Worm (Caenorhabditis elegans) whole organism, L4 larva: ENCODE data around the gene fat-6.

Source experiments
- D1046.2 ChIP-seq: fragments of 200-800 bp; sonication (Bioruptor generic); IDR thresholded peaks from 2 replicates; pipeline ENCODE4 v1.3.6; 2022; ENCODE audit warnings: missing genetic modification characterization, missing compliant biosample characterization
- T26A8.4 ChIP-seq: fragments of 200-800 bp; sonication (Bioruptor generic); IDR thresholded peaks from 2 replicates; pipeline ENCODE4 v1.3.6; 2022; ENCODE audit warnings: missing genetic modification characterization, missing compliant biosample characterization
- Y48G9A.11 ChIP-seq: fragments of 200-800 bp; sonication (Bioruptor generic); IDR thresholded peaks from 2 replicates; pipeline ENCODE4 v1.3.6; 2022; ENCODE audit warnings: missing genetic modification reagents, missing genetic modification characterization, missing compliant biosample characterization
- aha-1 ChIP-seq: fragments of 150-350 bp; peaks from one replicate; lab custom pipeline; 2014; ENCODE audit warnings: missing biosample characterization, missing genetic modification characterization
- aly-2 ChIP-seq: sonication (generic microtip); optimal IDR thresholded peaks from 2 replicates; lab custom pipeline; 2018; ENCODE audit warnings: missing biosample characterization, missing genetic modification characterization
- arid-1 ChIP-seq: fragments of 200-800 bp; sonication (Bioruptor generic); conservative IDR thresholded peaks from 2 replicates; pipeline ENCODE4 v1.3.6; 2022; ENCODE audit warnings: missing genetic modification reagents, missing genetic modification characterization, missing compliant biosample characterization
- ceh-20 ChIP-seq: fragments of 200-800 bp; sonication (Bioruptor generic); IDR thresholded peaks from 2 replicates; pipeline ENCODE4 v1.3.6; 2022; ENCODE audit warnings: missing genetic modification reagents, missing genetic modification characterization, missing compliant biosample characterization
- ceh-44 ChIP-seq: fragments of 200-800 bp; sonication (Bioruptor generic); IDR thresholded peaks from 2 replicates; pipeline ENCODE4 v1.3.6; 2022; ENCODE audit warnings: missing genetic modification reagents, missing genetic modification characterization, missing compliant biosample characterization
- cey-2 ChIP-seq: sonication (generic microtip); optimal IDR thresholded peaks from 3 replicates; lab custom pipeline; 2017; ENCODE audit warnings: missing genetic modification characterization, mild to moderate bottlenecking, missing compliant biosample characterization, antibody characterized with exemption, borderline replicate concordance; ENCODE audit not compliant: insufficient read depth
- daf-16 ChIP-seq, 3 experiments: sonication (generic microtip); optimal IDR thresholded peaks; 2 replicates each; lab custom pipeline; 2016 to 2017; ENCODE audit warnings: missing genetic modification characterization in 3 of 3, missing genetic modification reagents in 3 of 3, mild to moderate bottlenecking in 2 of 3, missing compliant biosample characterization in 2 of 3, missing biosample characterization in 1 of 3, moderate library complexity in 1 of 3
- daf-19 ChIP-seq: fragments of 200-800 bp; sonication (Bioruptor generic); conservative IDR thresholded peaks from 2 replicates; pipeline ENCODE4 v1.3.6; 2022; ENCODE audit warnings: missing genetic modification characterization, missing compliant biosample characterization
- daf-8 ChIP-seq: fragments of 200-800 bp; sonication (Bioruptor generic); IDR thresholded peaks from 2 replicates; pipeline ENCODE4 v1.3.6; 2022; ENCODE audit warnings: missing genetic modification characterization, missing compliant biosample characterization
- dmd-6 ChIP-seq: fragments of 200-800 bp; sonication (Bioruptor generic); IDR thresholded peaks from 2 replicates; pipeline ENCODE4 v1.3.6; 2022; ENCODE audit warnings: missing genetic modification reagents, missing genetic modification characterization, missing compliant biosample characterization
- dmd-8 ChIP-seq: fragments of 200-800 bp; sonication (Bioruptor generic); IDR thresholded peaks from 2 replicates; pipeline ENCODE4 v1.3.6; 2022; ENCODE audit warnings: missing genetic modification characterization, missing compliant biosample characterization
- dpl-1 ChIP-seq: fragments of 150-350 bp; optimal IDR thresholded peaks from 2 replicates; lab custom pipeline; 2014; ENCODE audit warnings: missing biosample characterization, missing genetic modification reagents, missing genetic modification characterization
- duxl-1 ChIP-seq: sonication (generic microtip); optimal IDR thresholded peaks from 2 replicates; lab custom pipeline; 2016; ENCODE audit warnings: mild to moderate bottlenecking, missing genetic modification characterization, moderate library complexity, missing compliant biosample characterization; ENCODE audit not compliant: poor library complexity
- dve-1 ChIP-seq: sonication (generic microtip); optimal IDR thresholded peaks from 2 replicates; lab custom pipeline; 2017; ENCODE audit warnings: antibody characterized with exemption, mild to moderate bottlenecking, missing genetic modification characterization, missing compliant biosample characterization; ENCODE audit not compliant: insufficient read depth
- hlh-11 ChIP-seq: fragments of 200-800 bp; sonication (Bioruptor generic); optimal IDR thresholded peaks from 2 replicates; lab custom pipeline; 2018; ENCODE audit warnings: mild to moderate bottlenecking, missing genetic modification characterization, missing compliant biosample characterization
- hlh-30 ChIP-seq: sonication (generic microtip); optimal IDR thresholded peaks from 2 replicates; lab custom pipeline; 2017; ENCODE audit warnings: antibody characterized with exemption, mild to moderate bottlenecking, missing genetic modification characterization, missing compliant biosample characterization; ENCODE audit not compliant: insufficient read depth
- hmg-1.1 ChIP-seq: fragments of 200-800 bp; sonication (Bioruptor generic); IDR thresholded peaks from 2 replicates; pipeline ENCODE4 v1.3.6; 2022; ENCODE audit warnings: missing genetic modification reagents, missing genetic modification characterization, missing compliant biosample characterization
- lim-7 ChIP-seq: fragments of 200-800 bp; sonication (Bioruptor generic); IDR thresholded peaks from 2 replicates; pipeline ENCODE4 v1.3.6; 2022; ENCODE audit warnings: missing genetic modification characterization, missing compliant biosample characterization
- lin-13 ChIP-seq: fragments of 150-350 bp; optimal IDR thresholded peaks from 2 replicates; lab custom pipeline; 2014; ENCODE audit warnings: missing biosample characterization, missing genetic modification reagents, missing genetic modification characterization
- lin-29 ChIP-seq: fragments of 200-800 bp; sonication (Bioruptor generic); IDR thresholded peaks from 2 replicates; pipeline ENCODE4 v1.3.6; 2022; ENCODE audit warnings: missing genetic modification reagents, missing genetic modification characterization, missing compliant biosample characterization
- lin-39 ChIP-seq: fragments of 150-350 bp; optimal IDR thresholded peaks from 2 replicates; lab custom pipeline; 2014; ENCODE audit warnings: missing biosample characterization, missing genetic modification reagents, missing genetic modification characterization
- lir-3 ChIP-seq: sonication (generic microtip); optimal IDR thresholded peaks from 2 replicates; lab custom pipeline; 2016; ENCODE audit warnings: mild to moderate bottlenecking, missing genetic modification characterization, missing compliant biosample characterization
- lsy-2 ChIP-seq, 2 experiments: fragments of 150-350 bp in 1 of 2; sonication (generic microtip) in 1 of 2; optimal IDR thresholded peaks; 2 replicates each; lab custom pipeline; 2014 to 2017; ENCODE audit warnings: missing biosample characterization in 2 of 2, missing genetic modification characterization in 2 of 2
- madf-5 ChIP-seq, 2 experiments: fragments of 200-800 bp; sonication (Bioruptor generic); IDR thresholded peaks; 2 replicates each; pipeline ENCODE4 v1.3.6; 2022; ENCODE audit warnings: missing compliant biosample characterization in 2 of 2, missing genetic modification characterization in 2 of 2
- mdl-1 ChIP-seq, 2 experiments: fragments of 150-350 bp in 1 of 2; sonication (generic microtip) in 1 of 2; optimal IDR thresholded peaks; 2 replicates each; lab custom pipeline; 2014 to 2017; ENCODE audit warnings: missing biosample characterization in 2 of 2, missing genetic modification characterization in 2 of 2
- mep-1 ChIP-seq: fragments of 150-350 bp; sonication (generic microtip); optimal IDR thresholded peaks from 3 replicates; lab custom pipeline; 2014; ENCODE audit warnings: missing biosample characterization, missing genetic modification characterization
- mxl-3 ChIP-seq: fragments of 200-800 bp; sonication (Bioruptor generic); optimal IDR thresholded peaks from 2 replicates; lab custom pipeline; 2018; ENCODE audit warnings: mild to moderate bottlenecking, missing genetic modification characterization, missing compliant biosample characterization
- nhr-102 ChIP-seq: sonication (generic microtip); optimal IDR thresholded peaks from 2 replicates; lab custom pipeline; 2016; ENCODE audit warnings: mild to moderate bottlenecking, missing genetic modification characterization, moderate library complexity, missing compliant biosample characterization
- nhr-11 ChIP-seq: fragments of 150-350 bp; optimal IDR thresholded peaks from 2 replicates; lab custom pipeline; 2014; ENCODE audit warnings: missing biosample characterization, missing genetic modification characterization
- nhr-237 ChIP-seq: sonication (generic microtip); optimal IDR thresholded peaks from 2 replicates; lab custom pipeline; 2017; ENCODE audit warnings: missing biosample characterization, missing genetic modification characterization
- nhr-25 ChIP-seq: sonication (generic microtip); optimal IDR thresholded peaks from 2 replicates; lab custom pipeline; 2017; ENCODE audit warnings: missing genetic modification characterization, mild to moderate bottlenecking, missing compliant biosample characterization, antibody characterized with exemption, moderate library complexity, borderline replicate concordance; ENCODE audit not compliant: insufficient read depth
- nhr-28 ChIP-seq: fragments of 150-350 bp; optimal IDR thresholded peaks from 2 replicates; lab custom pipeline; 2014; ENCODE audit warnings: missing biosample characterization, missing genetic modification characterization
- nhr-41 ChIP-seq: fragments of 200-800 bp; sonication (Bioruptor generic); IDR thresholded peaks from 2 replicates; pipeline ENCODE4 v1.3.6; 2022; ENCODE audit warnings: missing genetic modification reagents, missing genetic modification characterization, missing compliant biosample characterization
- nhr-48 ChIP-seq: sonication (generic microtip); optimal IDR thresholded peaks from 2 replicates; lab custom pipeline; 2016; ENCODE audit warnings: mild to moderate bottlenecking, missing genetic modification characterization, missing compliant biosample characterization
- nhr-6 ChIP-seq: fragments of 150-350 bp; optimal IDR thresholded peaks from 2 replicates; lab custom pipeline; 2014; ENCODE audit warnings: missing biosample characterization, missing genetic modification characterization
- nhr-77 ChIP-seq: fragments of 150-350 bp; optimal IDR thresholded peaks from 2 replicates; lab custom pipeline; 2014; ENCODE audit warnings: missing biosample characterization, missing genetic modification characterization
- saeg-2 ChIP-seq: fragments of 200-800 bp; sonication (Bioruptor generic); IDR thresholded peaks from 2 replicates; pipeline ENCODE4 v1.3.6; 2022; ENCODE audit warnings: missing genetic modification reagents, missing genetic modification characterization, missing compliant biosample characterization
- set-16 ChIP-seq: fragments of 200-800 bp; sonication (Bioruptor generic); IDR thresholded peaks from 2 replicates; pipeline ENCODE4 v1.3.6; 2022; ENCODE audit warnings: missing genetic modification reagents, missing genetic modification characterization, missing compliant biosample characterization
- unc-62 ChIP-seq, 3 experiments: fragments of 150-350 bp in 1 of 3; sonication (generic microtip); optimal IDR thresholded peaks in 2 of 3; peaks in 1 of 3; 1 replicate in 1 of 3; 2 replicates in 2 of 3; lab custom pipeline; 2014 to 2017; ENCODE audit warnings: missing biosample characterization in 3 of 3, missing genetic modification characterization in 3 of 3, missing genetic modification reagents in 3 of 3, missing genotype in 1 of 3
- zag-1 ChIP-seq: fragments of 150-350 bp; optimal IDR thresholded peaks from 2 replicates; lab custom pipeline; 2014; ENCODE audit warnings: missing biosample characterization, missing genetic modification characterization
- zfp-2 ChIP-seq: sonication (generic microtip); optimal IDR thresholded peaks from 2 replicates; lab custom pipeline; 2016; ENCODE audit warnings: mild to moderate bottlenecking, missing genetic modification characterization, missing compliant biosample characterization
- zfp-3 ChIP-seq: fragments of 200-800 bp; sonication (Bioruptor generic); conservative IDR thresholded peaks from 2 replicates; pipeline ENCODE4 v1.3.6; 2022; ENCODE audit warnings: missing genetic modification reagents, missing genetic modification characterization, missing compliant biosample characterization
- zip-11 ChIP-seq: fragments of 200-800 bp; sonication (Bioruptor generic); IDR thresholded peaks from 2 replicates; pipeline ENCODE4 v1.3.6; 2022; ENCODE audit warnings: missing genetic modification characterization, missing compliant biosample characterization

fat-6 gene

DNA sequence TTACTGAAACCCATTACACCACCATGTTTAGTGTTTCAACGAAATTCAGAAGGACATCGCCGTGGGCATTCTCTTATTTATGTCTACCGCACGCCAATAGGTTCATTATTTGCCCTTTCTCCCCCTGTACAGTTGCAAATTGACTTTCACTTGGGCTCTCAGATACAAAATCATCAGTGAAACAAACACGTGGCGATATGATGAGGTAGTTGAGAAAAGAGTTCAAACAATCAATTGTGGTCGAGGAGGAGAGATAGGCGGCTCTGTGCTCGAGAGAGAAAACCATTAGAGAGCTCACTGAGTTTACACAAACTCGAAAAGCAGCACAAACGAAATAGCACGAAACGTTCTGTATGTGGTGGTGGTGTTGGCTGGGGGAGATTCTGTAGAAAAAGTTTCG lies 41.6 kb upstream of the fat-6 start:
- peak; percentile 66 for TF ChIP-seq mxl-3 (GFP tag; lab: Kevin White, UChicago)
- peak in 1 of 2 experiments; percentile 7 for TF ChIP-seq daf-16 (GFP tag; optimal IDR thresholded peaks at IDR 0.05; lab: Kevin White, UChicago)
- no peak for TF ChIP-seq daf-16 (tag; optimal IDR thresholded peaks at IDR 0.05; lab: Kevin White, UChicago)
- TF ChIP-seq dmd-8 (GFP tag; lab: Robert Waterston, UW), result no peak
- TF ChIP-seq hlh-11 (tag; lab: Kevin White, UChicago), result peak; percentile 40
- no peak for TF ChIP-seq nhr-102
- TF ChIP-seq nhr-41, result no peak
- peak in 1 of 2 experiments; percentile 33 for TF ChIP-seq mdl-1 (tag; optimal IDR thresholded peaks at IDR 0.05; lab: Kevin White, UChicago)
- TF ChIP-seq lin-29, result no peak
- TF ChIP-seq lim-7, result 0 out of 2 replicates have a peak, but pooled peaks have one; percentile 26
- no peak for TF ChIP-seq nhr-77 (tag; lab: Kevin White, UChicago)
- TF ChIP-seq hlh-30, result peak; percentile 32
- TF ChIP-seq ceh-20 (GFP tag; lab: Robert Waterston, UW), result no peak
- TF ChIP-seq cey-2, result no peak
- peak; percentile 19; the same call in 1 of the 2 replicates for TF ChIP-seq dmd-6 (GFP tag; lab: Robert Waterston, UW)
- TF ChIP-seq unc-62 (GFP tag; optimal IDR thresholded peaks at IDR 0.05 in 1 of 2; lab: Kevin White, UChicago), result peak in 1 of 2 experiments; percentile 22
- no peak for TF ChIP-seq unc-62 (tag; optimal IDR thresholded peaks at IDR 0.05; lab: Kevin White, UChicago)
- TF ChIP-seq aha-1 (tag; lab: Kevin White, UChicago), result peak; percentile 94
- TF ChIP-seq, all 104 proteins: peak for 9

DNA sequence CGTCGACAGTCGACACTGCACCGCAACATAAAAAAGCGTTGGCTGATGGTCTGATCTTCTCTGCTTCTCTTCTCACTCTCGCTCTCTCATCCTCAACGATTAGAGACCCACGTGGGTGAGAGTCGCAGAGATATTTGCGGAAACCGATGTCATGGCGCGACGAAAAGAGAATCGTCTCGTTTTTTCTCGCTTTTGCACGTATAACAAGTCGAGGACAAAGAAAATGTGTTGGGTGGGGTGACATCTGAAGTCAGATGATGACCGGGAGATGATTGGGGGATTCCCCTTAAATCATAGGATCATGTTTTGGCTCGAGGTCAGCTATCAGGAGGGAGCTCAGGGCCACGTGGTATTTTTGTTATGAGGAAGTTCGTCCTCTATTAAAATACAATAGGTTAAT lies 40.9 kb upstream of the fat-6 start:
- TF ChIP-seq set-16 (GFP tag; lab: Robert Waterston, UW), result peak; percentile 80
- TF ChIP-seq aly-2 (tag; lab: Kevin White, UChicago), result no peak
- TF ChIP-seq Y48G9A.11 (GFP tag; lab: Robert Waterston, UW), result no peak
- TF ChIP-seq zfp-2 (tag; lab: Kevin White, UChicago), result peak; percentile 14
- TF ChIP-seq daf-8 (GFP tag; lab: Robert Waterston, UW), result no peak
- peak; percentile 49 for TF ChIP-seq nhr-6 (tag; lab: Kevin White, UChicago)
- peak; percentile 98 for TF ChIP-seq hlh-11 (tag; lab: Kevin White, UChicago)
- peak; percentile 80 for TF ChIP-seq nhr-102
- TF ChIP-seq nhr-48, result peak; percentile 97
- no peak for TF ChIP-seq lir-3 (tag; lab: Kevin White, UChicago)
- TF ChIP-seq nhr-11 (tag; lab: Kevin White, UChicago), result peak; percentile 78
- TF ChIP-seq lsy-2 (tag; optimal IDR thresholded peaks at IDR 0.05; lab: Kevin White, UChicago), result peak in 1 of 2 experiments; percentile 74
- peak; percentile 25 for TF ChIP-seq lin-13 (GFP tag; lab: Kevin White, UChicago)
- TF ChIP-seq zip-11 (GFP tag; lab: Robert Waterston, UW), result no peak
- TF ChIP-seq dve-1, result peak; percentile 94
- 0 out of 2 replicates have a peak, but pooled peaks have one; percentile 24 for TF ChIP-seq arid-1 (GFP tag; lab: Robert Waterston, UW)
- peak; percentile 42 for TF ChIP-seq dpl-1 (GFP tag; lab: Kevin White, UChicago)
- no peak for TF ChIP-seq ceh-44
- peak; percentile 100 for TF ChIP-seq aha-1 (tag; lab: Kevin White, UChicago)
- TF ChIP-seq zfp-3 (GFP tag; lab: Robert Waterston, UW), result peak; percentile 51; the same call in 1 of the 2 replicates
- TF ChIP-seq duxl-1 (tag; lab: Kevin White, UChicago), result peak; percentile 48
- TF ChIP-seq daf-19 (GFP tag; lab: Robert Waterston, UW), result no peak
- no peak for TF ChIP-seq lin-39
- peak; percentile 89 for TF ChIP-seq saeg-2 (GFP tag; lab: Robert Waterston, UW)
- peak; percentile 80 for TF ChIP-seq nhr-25
- peak; percentile 27 for TF ChIP-seq nhr-237 (tag; lab: Kevin White, UChicago)
- TF ChIP-seq mep-1 (tag; lab: Kevin White, UChicago), result peak; percentile 90
- peak; percentile 100 for TF ChIP-seq mdl-1 (tag; optimal IDR thresholded peaks at IDR 0.05; lab: Kevin White, UChicago)
- no peak for TF ChIP-seq zag-1 (tag; lab: Kevin White, UChicago)
- peak; percentile 49; the same call in 1 of the 2 replicates for TF ChIP-seq hmg-1.1 (GFP tag; lab: Robert Waterston, UW)
- TF ChIP-seq D1046.2 (GFP tag; lab: Robert Waterston, UW), result peak; percentile 14; the same call in 1 of the 2 replicates
- TF ChIP-seq T26A8.4 (GFP tag; lab: Robert Waterston, UW), result peak; percentile 60; the same call in 1 of the 2 replicates
- TF ChIP-seq lin-29, result 0 out of 2 replicates have a peak, but pooled peaks have one; percentile 59
- peak in 1 of 2 experiments; percentile 61; a peak in 1 of 4 replicates for TF ChIP-seq madf-5 (GFP tag; IDR thresholded peaks at IDR 0.05; lab: Robert Waterston, UW)
- TF ChIP-seq nhr-28 (tag; lab: Kevin White, UChicago), result peak; percentile 92
- no peak for TF ChIP-seq daf-16 (GFP tag; optimal IDR thresholded peaks at IDR 0.05; lab: Kevin White, UChicago)
- peak; percentile 71 for TF ChIP-seq daf-16 (tag; optimal IDR thresholded peaks at IDR 0.05; lab: Kevin White, UChicago)
